Fruit fly (Drosophila melanogaster): ENCODE data around the gene CG15506.

The CG15506 gene

DNA sequence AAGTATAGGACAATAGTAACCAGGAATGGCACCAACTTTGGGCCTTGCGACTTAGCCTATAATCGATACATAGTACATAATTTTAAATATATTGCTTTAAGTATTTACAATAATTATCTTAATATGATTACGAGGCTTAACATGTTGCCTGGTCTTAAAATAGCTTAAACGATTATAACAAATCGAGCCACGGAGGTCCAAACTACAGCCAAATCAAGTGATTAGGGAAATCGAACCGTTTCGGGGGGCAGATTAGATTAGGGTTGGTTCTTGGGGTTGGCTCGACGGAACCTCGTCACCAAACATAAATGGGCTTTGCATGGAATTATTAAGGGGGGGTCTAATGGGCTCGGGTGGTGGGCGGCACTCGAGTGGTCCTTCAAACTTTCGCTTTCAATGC is 37.2 kb upstream of the CG15506 start:
- no peak for TF ChIP-seq CG4496 (GFP tag; IDR thresholded peaks at IDR 0.05)
- TF ChIP-seq CG10348 (GFP tag; IDR thresholded peaks at IDR 0.05): no peak
- TF ChIP-seq CG12605 (GFP tag; IDR thresholded peaks at IDR 0.05): no peak
- TF ChIP-seq CG8159 (tag; optimal IDR thresholded peaks at IDR 0.05): no peak
- TF ChIP-seq D1 (tag; optimal IDR thresholded peaks at IDR 0.05): no peak
- no peak for TF ChIP-seq CG9948 (tag; optimal IDR thresholded peaks at IDR 0.05)
- no peak for TF ChIP-seq EcR (GFP tag; optimal IDR thresholded peaks at IDR 0.05)
- no peak for TF ChIP-seq Ets98B (GFP tag; IDR thresholded peaks at IDR 0.05)

DNA sequence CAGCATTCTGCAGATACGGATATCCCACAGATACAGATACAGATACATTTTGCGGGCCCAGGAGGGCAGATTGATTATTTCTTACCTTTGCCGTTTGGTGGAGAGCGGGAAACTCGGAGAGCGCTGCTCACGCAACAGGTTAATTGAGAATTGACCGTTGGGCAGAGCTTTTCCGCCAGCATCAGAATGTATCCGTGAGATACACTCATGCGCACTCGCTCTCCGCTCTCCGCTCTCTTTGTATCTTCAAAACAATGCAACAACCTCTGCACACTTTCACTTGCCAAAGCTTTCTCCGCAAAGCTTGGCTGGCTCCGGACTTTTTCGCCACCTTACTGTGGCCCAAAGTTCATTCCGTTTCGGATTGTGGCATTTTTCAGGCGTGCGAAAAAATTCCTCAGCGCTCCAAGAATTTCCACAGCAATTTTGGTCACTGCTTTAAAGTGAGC is 36.3 kb upstream of the CG15506 start, which contains the start of the genes CG7582 and Gycalpha99B:
CG7582 (minus strand) TSS at position 127 of the 449 bp plus-strand sequence.
Gycalpha99B (plus strand) TSS at position 352 of the 449 bp plus-strand sequence.
- TF ChIP-seq CG4496 (GFP tag; IDR thresholded peaks at IDR 0.05) (peak; percentile 76), CG10348 (GFP tag; IDR thresholded peaks at IDR 0.05) (no peak), D1 (tag; optimal IDR thresholded peaks at IDR 0.05) (no peak), fd96Ca (GFP tag; IDR thresholded peaks at IDR 0.05) (no peak; the same call in 2 of the 3 replicates), Ets98B (GFP tag; IDR thresholded peaks at IDR 0.05) (peak; percentile 64), Pif1B (GFP tag; optimal IDR thresholded peaks at IDR 0.05) (no peak), CG17806 (tag; optimal IDR thresholded peaks at IDR 0.05) (no peak), CG8301 (tag; optimal IDR thresholded peaks at IDR 0.05) (peak; percentile 44), CG9948 (tag; optimal IDR thresholded peaks at IDR 0.05) (no peak), EcR (GFP tag; optimal IDR thresholded peaks at IDR 0.05) (peak; percentile 74), CG14655 (GFP tag; optimal IDR thresholded peaks at IDR 0.05) (peak; percentile 32), gl (tag; optimal IDR thresholded peaks at IDR 0.05) (no peak), CG15710 (tag; optimal IDR thresholded peaks at IDR 0.05) (no peak), Snoo (tag; optimal IDR thresholded peaks at IDR 0.05) (no peak), CG32121 (GFP tag; IDR thresholded peaks at IDR 0.05) (peak; percentile 30; the same call in 1 of the 2 replicates), CG8159 (tag; optimal IDR thresholded peaks at IDR 0.05) (no peak), Pif1A (GFP tag; optimal IDR thresholded peaks at IDR 0.05) (no peak), CG12605 (GFP tag; IDR thresholded peaks at IDR 0.05) (peak; percentile 92), rn (GFP tag; IDR thresholded peaks at IDR 0.05) (no peak), CG34367 (tag; optimal IDR thresholded peaks at IDR 0.05) (no peak)

dm6 chr3R:29686698-29687097 is 31.8 kb upstream of the CG15506 start:
- TF ChIP-seq CG13204 (GFP tag; optimal IDR thresholded peaks at IDR 0.05) (no peak), Snoo (tag; optimal IDR thresholded peaks at IDR 0.05) (no peak), CG32121 (GFP tag; IDR thresholded peaks at IDR 0.05) (no peak), CG4496 (GFP tag; IDR thresholded peaks at IDR 0.05) (no peak), gl (tag; optimal IDR thresholded peaks at IDR 0.05) (no peak), CG8301 (tag; optimal IDR thresholded peaks at IDR 0.05) (no peak), Pif1B (GFP tag; optimal IDR thresholded peaks at IDR 0.05) (no peak), CG12605 (GFP tag; IDR thresholded peaks at IDR 0.05) (no peak), Pif1A (GFP tag; optimal IDR thresholded peaks at IDR 0.05) (no peak), rn (GFP tag; IDR thresholded peaks at IDR 0.05) (no peak), CG15710 (tag; optimal IDR thresholded peaks at IDR 0.05) (no peak)

dm6 chr3R:29689211-29689610 is 29.3 kb upstream of the CG15506 start, which contains the start of gene Obp99c:
Obp99c (minus strand) TSS chr3R:29689311.
- TF ChIP-seq CG32121 (GFP tag; IDR thresholded peaks at IDR 0.05) (no peak), gl (tag; optimal IDR thresholded peaks at IDR 0.05) (no peak), rn (GFP tag; IDR thresholded peaks at IDR 0.05) (no peak), CG17806 (tag; optimal IDR thresholded peaks at IDR 0.05) (no peak), Snoo (tag; optimal IDR thresholded peaks at IDR 0.05) (no peak), CG8159 (tag; optimal IDR thresholded peaks at IDR 0.05) (no peak), fd96Ca (GFP tag; IDR thresholded peaks at IDR 0.05) (no peak)

- peak; percentile 11 for TF ChIP-seq CG14655 (GFP tag; optimal IDR thresholded peaks at IDR 0.05)
- 0 out of 3 replicates have a peak, but pooled peaks have one; percentile 21 for TF ChIP-seq CG4496 (GFP tag; IDR thresholded peaks at IDR 0.05)
- TF ChIP-seq CG34367 (tag; optimal IDR thresholded peaks at IDR 0.05): no peak
- 0 out of 3 replicates have a peak, but pooled peaks have one; percentile 28 for TF ChIP-seq fd96Ca (GFP tag; IDR thresholded peaks at IDR 0.05)
- TF ChIP-seq CG32121 (GFP tag; IDR thresholded peaks at IDR 0.05): no peak
- no peak for TF ChIP-seq Ets98B (GFP tag; IDR thresholded peaks at IDR 0.05)
- peak; percentile 8 for TF ChIP-seq CG9948 (tag; optimal IDR thresholded peaks at IDR 0.05)
- TF ChIP-seq CG8159 (tag; optimal IDR thresholded peaks at IDR 0.05): peak; percentile 46
Measured at dm6 chr3R:29689833-29690538, 28.5 kb upstream of the CG15506 start.

DNA sequence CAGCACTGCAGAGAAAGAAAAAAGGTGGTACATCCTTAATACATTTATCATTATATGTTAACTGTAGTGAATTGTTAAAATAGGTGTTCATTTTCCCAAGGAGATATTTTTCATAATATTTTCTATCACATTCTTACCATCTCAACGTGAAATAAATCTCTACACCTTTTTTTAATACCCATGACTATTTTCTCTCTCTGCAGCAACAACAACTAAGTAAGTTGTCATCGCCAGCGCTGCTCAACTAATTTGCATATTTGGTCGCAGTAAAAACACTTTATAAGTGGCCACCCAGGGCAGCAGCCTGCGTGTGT is 28.0 kb upstream of the CG15506 start:
- TF ChIP-seq CG9948 (tag; optimal IDR thresholded peaks at IDR 0.05) (peak; percentile 57), CG12605 (GFP tag; IDR thresholded peaks at IDR 0.05) (no peak), gl (tag; optimal IDR thresholded peaks at IDR 0.05) (no peak), CG14655 (GFP tag; optimal IDR thresholded peaks at IDR 0.05) (peak; percentile 49), CG34367 (tag; optimal IDR thresholded peaks at IDR 0.05) (peak; percentile 57), Pif1A (GFP tag; optimal IDR thresholded peaks at IDR 0.05) (peak; percentile 54), CG15710 (tag; optimal IDR thresholded peaks at IDR 0.05) (peak; percentile 62), CG17806 (tag; optimal IDR thresholded peaks at IDR 0.05) (peak; percentile 60), CG32121 (GFP tag; IDR thresholded peaks at IDR 0.05) (no peak), CG8301 (tag; optimal IDR thresholded peaks at IDR 0.05) (peak; percentile 40), CG8159 (tag; optimal IDR thresholded peaks at IDR 0.05) (peak; percentile 77), Pif1B (GFP tag; optimal IDR thresholded peaks at IDR 0.05) (peak; percentile 1), CG4496 (GFP tag; IDR thresholded peaks at IDR 0.05) (no peak), fd96Ca (GFP tag; IDR thresholded peaks at IDR 0.05) (no peak), Ets98B (GFP tag; IDR thresholded peaks at IDR 0.05) (peak; percentile 29)
